Worm (Caenorhabditis elegans): Measurements from ENCODE around the gene vps-50.

The vps-50 gene

DNA sequence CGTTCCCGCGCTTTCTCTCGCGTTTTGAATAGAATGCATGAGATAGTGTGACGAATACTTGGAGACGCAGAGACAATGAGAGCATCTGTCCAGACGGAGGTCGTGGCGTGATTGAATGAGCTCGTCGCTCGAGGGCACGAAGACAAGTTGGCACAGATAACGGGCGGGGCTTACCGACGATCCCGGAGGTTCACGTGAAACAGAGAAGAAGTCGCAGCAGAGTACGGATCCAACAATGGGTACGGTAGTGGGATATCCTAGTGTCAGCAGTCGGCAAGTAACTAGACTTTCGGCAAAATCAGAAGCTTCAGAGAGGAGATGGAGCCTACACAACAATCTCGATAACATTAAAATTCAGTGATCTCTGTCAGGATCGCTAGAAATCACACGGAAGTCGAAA, 49.2 kb upstream of the vps-50 start (continued):
- TF ChIP-seq lin-35 (GFP tag; optimal IDR thresholded peaks at IDR 0.05) (peak in 1 of 2 experiments; percentile 28), unc-30 (tag; optimal IDR thresholded peaks at IDR 0.05) (no peak), ces-1 (GFP tag; optimal IDR thresholded peaks at IDR 0.05) (no peak), lin-13 (GFP tag; optimal IDR thresholded peaks at IDR 0.05) (no peak), F16B12.6 (tag; optimal IDR thresholded peaks at IDR 0.05) (no peak), lin-14 (GFP tag; optimal IDR thresholded peaks at IDR 0.05) (peak; percentile 78), nhr-28 (tag; optimal IDR thresholded peaks at IDR 0.05) (no peak), nhr-84 (tag; optimal IDR thresholded peaks at IDR 0.05) (no peak), nhr-76 (tag; optimal IDR thresholded peaks at IDR 0.05) (no peak), egl-13 (tag; optimal IDR thresholded peaks at IDR 0.05) (peak; percentile 17)

DNA sequence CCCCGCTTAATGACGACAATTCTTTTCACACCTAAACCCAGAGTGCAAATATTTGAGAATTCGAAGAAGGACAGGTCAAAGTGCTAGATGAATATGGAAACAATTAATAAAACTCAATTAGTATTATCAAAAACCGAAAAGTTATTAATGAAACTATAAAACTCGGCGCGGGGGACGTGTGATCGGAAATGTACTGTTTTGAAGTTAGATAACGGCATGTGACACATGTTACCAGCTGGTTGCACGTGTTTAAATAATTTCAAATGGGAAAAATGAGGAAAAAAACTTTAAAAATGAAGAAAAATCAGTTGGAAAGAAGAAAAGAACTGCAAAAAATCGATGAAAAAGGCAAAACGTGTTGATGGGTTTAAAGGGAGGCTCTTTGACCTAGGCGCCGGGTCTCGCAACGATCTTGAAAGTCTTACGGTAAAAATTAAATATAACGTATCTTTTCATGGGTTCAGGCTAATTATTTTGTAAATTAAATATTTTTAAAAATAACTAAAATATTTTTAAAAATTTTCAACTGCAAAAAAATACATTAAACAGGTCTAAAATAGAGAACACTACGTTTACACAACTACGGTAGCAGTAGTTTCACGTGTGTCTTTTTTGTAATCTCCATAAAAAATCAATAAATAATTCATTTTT, 48.3 kb upstream of the vps-50 start:
- peak in 1 of 2 experiments; percentile 20 for TF ChIP-seq mdl-1 (tag; optimal IDR thresholded peaks at IDR 0.05)
- TF ChIP-seq ceh-90 (tag; optimal IDR thresholded peaks at IDR 0.05) = no peak
- TF ChIP-seq nhr-20 (tag; optimal IDR thresholded peaks at IDR 0.05) = peak; percentile 27
- no peak for TF ChIP-seq aha-1 (tag; optimal IDR thresholded peaks at IDR 0.05)
- peak; percentile 12 for TF ChIP-seq lin-14 (GFP tag; optimal IDR thresholded peaks at IDR 0.05)
- TF ChIP-seq lir-3 (tag; optimal IDR thresholded peaks at IDR 0.05; ENCODE audit: poor library complexity) = no peak
- TF ChIP-seq nhr-85 (tag) = peak; percentile 67
- TF ChIP-seq zag-1 (tag; optimal IDR thresholded peaks at IDR 0.05) = no peak
- TF ChIP-seq nhr-90 (tag; optimal IDR thresholded peaks at IDR 0.05; ENCODE audit: poor library complexity) = no peak
- TF ChIP-seq elt-2 (tag; optimal IDR thresholded peaks at IDR 0.05) = peak; percentile 64
- TF ChIP-seq hpl-2 (GFP tag; optimal IDR thresholded peaks at IDR 0.05) = no peak
- TF ChIP-seq tbx-2 (tag; optimal IDR thresholded peaks at IDR 0.05) = no peak
- TF ChIP-seq lin-35 (GFP tag; optimal IDR thresholded peaks at IDR 0.05) = peak in 1 of 2 experiments; percentile 58
- TF ChIP-seq vab-15 (tag; optimal IDR thresholded peaks at IDR 0.05) = no peak
- TF ChIP-seq ama-1 (optimal IDR thresholded peaks at IDR 0.05) = peak; percentile 30
- TF ChIP-seq efl-1 (optimal IDR thresholded peaks at IDR 0.05) = no peak
- TF ChIP-seq efl-1 (GFP tag; optimal IDR thresholded peaks at IDR 0.05 in 1 of 2) = peak in 1 of 2 experiments; percentile 2

DNA sequence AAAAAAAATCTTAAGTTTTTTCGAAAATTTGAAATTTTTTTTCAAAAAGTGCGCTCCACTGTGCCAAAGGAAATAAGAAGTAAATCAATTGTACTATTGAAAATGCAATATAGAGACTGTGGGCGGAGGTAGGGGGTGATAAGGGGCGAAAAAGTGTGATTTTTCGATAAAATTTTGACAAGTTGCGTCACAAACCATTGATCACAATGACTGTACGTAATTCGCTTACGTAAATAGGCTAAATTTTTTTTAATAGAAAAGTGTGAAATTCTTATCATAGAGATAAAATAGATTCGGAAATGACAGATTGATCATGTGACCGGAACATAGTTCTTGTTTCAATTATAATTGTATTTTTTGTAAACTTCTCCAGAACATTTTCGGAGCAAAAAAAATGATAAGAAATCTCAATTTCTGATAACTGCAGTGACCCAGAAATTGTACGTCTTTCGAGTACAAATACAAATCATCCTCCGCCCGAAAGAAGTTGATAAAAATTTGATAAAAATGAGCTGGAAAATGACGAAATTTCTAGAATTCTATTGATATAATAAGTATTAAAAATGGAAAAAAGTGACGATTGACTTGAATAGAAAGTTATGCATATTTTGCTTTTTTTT, 46.4 kb upstream of the vps-50 start:
- TF ChIP-seq lin-35 (GFP tag; optimal IDR thresholded peaks at IDR 0.05) (peak in 1 of 2 experiments; percentile 11), nhr-20 (tag; optimal IDR thresholded peaks at IDR 0.05) (peak; percentile 14), nhr-76 (tag; optimal IDR thresholded peaks at IDR 0.05) (no peak), nhr-11 (tag; optimal IDR thresholded peaks at IDR 0.05) (no peak), zip-4 (GFP tag; optimal IDR thresholded peaks at IDR 0.05) (no peak), sptf-1 (tag; optimal IDR thresholded peaks at IDR 0.05) (no peak), unc-86 (tag; optimal IDR thresholded peaks at IDR 0.05) (no peak), lin-15B (tag; optimal IDR thresholded peaks at IDR 0.05) (no peak), elt-3 (tag; optimal IDR thresholded peaks at IDR 0.05) (peak in 1 of 6 experiments; percentile 35), nhr-237 (tag; optimal IDR thresholded peaks at IDR 0.05) (no peak), elt-2 (tag; optimal IDR thresholded peaks at IDR 0.05) (peak; percentile 85), nhr-90 (tag; optimal IDR thresholded peaks at IDR 0.05; ENCODE audit: poor library complexity) (peak; percentile 12)

DNA sequence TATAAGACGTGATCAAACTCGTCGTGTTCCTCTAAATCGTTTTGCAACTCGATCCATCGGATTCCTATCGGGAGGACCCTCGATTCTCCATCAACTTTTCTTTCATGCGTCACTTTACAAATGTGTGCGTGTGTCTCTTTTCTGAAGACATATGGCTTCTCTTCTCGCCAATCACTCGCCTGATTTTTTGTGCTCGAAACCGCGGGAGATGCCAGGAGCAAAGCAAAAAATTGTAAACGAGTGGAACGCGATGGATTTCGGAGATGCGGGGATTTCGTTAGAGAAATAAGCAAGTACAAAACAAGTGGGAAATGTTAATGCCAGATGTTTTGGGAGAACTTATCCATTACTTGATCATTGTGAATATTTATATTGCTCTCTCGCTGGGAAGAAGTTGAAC, 44.8 kb upstream of the vps-50 start:
- TF ChIP-seq mep-1 (tag; optimal IDR thresholded peaks at IDR 0.05) = peak; percentile 24
- TF ChIP-seq aly-2 (tag; optimal IDR thresholded peaks at IDR 0.05) = no peak
- no peak for TF ChIP-seq sup-37 (GFP tag; optimal IDR thresholded peaks at IDR 0.05)
- peak; percentile 32 for TF ChIP-seq snu-23 (GFP tag; optimal IDR thresholded peaks at IDR 0.05)
- TF ChIP-seq rnt-1 (tag; optimal IDR thresholded peaks at IDR 0.05) = peak; percentile 73
- TF ChIP-seq nhr-90 (tag; optimal IDR thresholded peaks at IDR 0.05; ENCODE audit: poor library complexity) = no peak
- peak in 1 of 2 experiments; percentile 6 for TF ChIP-seq efl-1 (optimal IDR thresholded peaks at IDR 0.05)
- TF ChIP-seq efl-1 (GFP tag; optimal IDR thresholded peaks at IDR 0.05 in 1 of 2) = no peak
- TF ChIP-seq lin-15B (tag; optimal IDR thresholded peaks at IDR 0.05) = no peak
- peak; percentile 5 for TF ChIP-seq unc-130 (tag; optimal IDR thresholded peaks at IDR 0.05)
- TF ChIP-seq lsy-2 (tag; optimal IDR thresholded peaks at IDR 0.05) = peak in 1 of 2 experiments; percentile 49
- peak in 1 of 2 experiments; percentile 1 for TF ChIP-seq mdl-1 (tag; optimal IDR thresholded peaks at IDR 0.05)
- no peak for TF ChIP-seq isw-1 (GFP tag; IDR thresholded peaks at IDR 0.05)
- TF ChIP-seq dsc-1 (tag; optimal IDR thresholded peaks at IDR 0.05) = peak; percentile 76
- TF ChIP-seq pag-3 (tag; optimal IDR thresholded peaks at IDR 0.05; ENCODE audit: borderline replicate concordance, insufficient read depth) = peak; percentile 70
- 0 out of 2 replicates have a peak, but pooled peaks have one; percentile 3 for TF ChIP-seq nhr-19 (GFP tag; conservative IDR thresholded peaks at IDR 0.05)
- TF ChIP-seq sptf-1 (tag; optimal IDR thresholded peaks at IDR 0.05) = no peak
- TF ChIP-seq egl-13 (tag; optimal IDR thresholded peaks at IDR 0.05) = no peak
- no peak for TF ChIP-seq nhr-11 (tag; optimal IDR thresholded peaks at IDR 0.05)
- TF ChIP-seq zip-4 (GFP tag; optimal IDR thresholded peaks at IDR 0.05) = no peak

Data from whole organism, L1 larva.